Worm (Caenorhabditis elegans) whole organism, late embryonic: ENCODE results near the gene smu-2.
"Not testable (repeated sequence)": the region's sequence is repeated elsewhere in the genome, so short reads cannot be mapped to it uniquely, and the experiment has no call there.

Experiments
- ceh-6 ChIP-seq: fragments of 200-800 bp; sonication (Bioruptor generic); optimal IDR thresholded peaks from 2 replicates; lab custom pipeline; 2018; ENCODE audit warnings: mild to moderate bottlenecking, missing genetic modification characterization, missing compliant biosample characterization
- elt-2 ChIP-seq: sonication (generic microtip); optimal IDR thresholded peaks from 2 replicates; lab custom pipeline; 2016; ENCODE audit warnings: missing genetic modification reagents, missing genetic modification characterization, missing compliant biosample characterization
- fkh-10 ChIP-seq: fragments of 150-350 bp; optimal IDR thresholded peaks from 2 replicates; lab custom pipeline; 2014; ENCODE audit warnings: missing biosample characterization, missing genetic modification reagents, missing genetic modification characterization
- rnt-1 ChIP-seq: sonication (generic microtip); optimal IDR thresholded peaks from 2 replicates; lab custom pipeline; 2016; ENCODE audit warnings: missing genetic modification characterization, missing compliant biosample characterization
- ttx-3 ChIP-seq: sonication (generic microtip); optimal IDR thresholded peaks from 2 replicates; lab custom pipeline; 2016; ENCODE audit warnings: missing genetic modification reagents, missing genetic modification characterization, missing compliant biosample characterization

DNA sequence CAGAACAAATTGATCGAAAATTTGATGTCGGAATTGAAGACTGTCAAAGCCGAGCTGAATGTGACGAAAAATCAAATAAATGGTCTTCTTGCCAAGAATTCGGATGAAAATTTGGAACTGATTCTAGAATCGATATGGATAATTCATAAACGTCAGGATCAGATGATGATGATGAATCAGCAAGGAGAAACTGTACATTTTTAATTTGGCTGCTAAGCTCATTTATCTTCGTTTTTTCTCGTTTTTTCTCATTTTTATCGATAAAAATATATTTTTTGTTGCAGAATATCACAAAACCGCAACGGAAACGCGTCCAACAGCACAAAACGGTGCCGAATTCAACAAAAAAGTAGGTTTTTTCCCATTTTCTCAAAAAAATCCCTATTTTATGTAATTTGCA, 32.7 kb upstream of the smu-2 start, which contains the start of gene C16C8.14:
- TF ChIP-seq elt-2 (tag; lab: Kevin White, UChicago); ceh-6; rnt-1 (tag; lab: Kevin White, UChicago); ttx-3 (tag; lab: Kevin White, UChicago); fkh-10 (GFP tag; lab: Kevin White, UChicago): not testable (repeated sequence)
